Worm (Caenorhabditis elegans) whole organism, late embryonic: ENCODE data around the gene D1054.3.

Source experiments
- C08G9.2 ChIP-seq: sonication (generic microtip); optimal IDR thresholded peaks from 2 replicates; lab custom pipeline; 2016; ENCODE audit warnings: mild to moderate bottlenecking, missing genetic modification characterization, moderate library complexity, missing compliant biosample characterization
- C38D4.7 ChIP-seq: fragments of 200-800 bp; sonication (Bioruptor generic); optimal IDR thresholded peaks from 2 replicates; lab custom pipeline; 2018; ENCODE audit warnings: mild to moderate bottlenecking, missing genetic modification characterization, moderate library complexity, missing compliant biosample characterization
- K09A11.1 ChIP-seq: sonication (generic microtip); optimal IDR thresholded peaks from 2 replicates; lab custom pipeline; 2017; ENCODE audit warnings: antibody characterized with exemption, mild to moderate bottlenecking, missing genetic modification characterization, missing compliant biosample characterization; ENCODE audit not compliant: insufficient read depth
- ahr-1 ChIP-seq: sonication (generic microtip); optimal IDR thresholded peaks from 2 replicates; lab custom pipeline; 2016; ENCODE audit warnings: missing genetic modification characterization, missing compliant biosample characterization
- ama-1 ChIP-seq: fragments of 150-350 bp; optimal IDR thresholded peaks from 2 replicates; lab custom pipeline; 2014
- ceh-14 ChIP-seq: sonication (generic microtip); optimal IDR thresholded peaks from 2 replicates; lab custom pipeline; 2016; ENCODE audit warnings: missing genotype, missing genetic modification characterization, missing compliant biosample characterization
- ceh-18 ChIP-seq: sonication (generic microtip); optimal IDR thresholded peaks from 2 replicates; lab custom pipeline; 2016; ENCODE audit warnings: missing genetic modification characterization, missing compliant biosample characterization
- ceh-2 ChIP-seq: sonication (generic microtip); optimal IDR thresholded peaks from 2 replicates; lab custom pipeline; 2016; ENCODE audit warnings: missing genotype, missing genetic modification characterization, missing compliant biosample characterization
- ceh-24 ChIP-seq: sonication (generic microtip); optimal IDR thresholded peaks from 2 replicates; lab custom pipeline; 2016; ENCODE audit warnings: mild to moderate bottlenecking, missing genetic modification characterization, missing compliant biosample characterization
- ceh-31 ChIP-seq: sonication (generic microtip); optimal IDR thresholded peaks from 2 replicates; lab custom pipeline; 2016; ENCODE audit warnings: missing genetic modification characterization, missing compliant biosample characterization
- ceh-34 ChIP-seq: sonication (generic microtip); optimal IDR thresholded peaks from 2 replicates; lab custom pipeline; 2016; ENCODE audit warnings: mild to moderate bottlenecking, missing genetic modification characterization, missing compliant biosample characterization
- ceh-9 ChIP-seq: sonication (generic microtip); optimal IDR thresholded peaks from 2 replicates; lab custom pipeline; 2016; ENCODE audit warnings: mild to moderate bottlenecking, missing genetic modification characterization, inconsistent platforms, missing compliant biosample characterization
- che-1 ChIP-seq: sonication (generic microtip); optimal IDR thresholded peaks from 2 replicates; lab custom pipeline; 2016; ENCODE audit warnings: mild to moderate bottlenecking, missing genetic modification characterization, missing compliant biosample characterization
- dve-1 ChIP-seq: sonication (generic microtip); optimal IDR thresholded peaks from 2 replicates; lab custom pipeline; 2017; ENCODE audit warnings: antibody characterized with exemption, mild to moderate bottlenecking, missing genetic modification characterization, missing compliant biosample characterization
- elt-2 ChIP-seq: sonication (generic microtip); optimal IDR thresholded peaks from 2 replicates; lab custom pipeline; 2016; ENCODE audit warnings: missing genetic modification reagents, missing genetic modification characterization, missing compliant biosample characterization
- ets-4 ChIP-seq: sonication (generic microtip); optimal IDR thresholded peaks from 2 replicates; lab custom pipeline; 2016; ENCODE audit warnings: missing genetic modification characterization, missing compliant biosample characterization
- eyg-1 ChIP-seq: sonication (generic microtip); optimal IDR thresholded peaks from 2 replicates; lab custom pipeline; 2016; ENCODE audit warnings: missing genotype, missing genetic modification characterization, missing compliant biosample characterization
- fax-1 ChIP-seq: sonication (generic microtip); optimal IDR thresholded peaks from 2 replicates; lab custom pipeline; 2016; ENCODE audit warnings: missing genotype, missing genetic modification characterization, missing compliant biosample characterization
- hlh-15 ChIP-seq: sonication (generic microtip); optimal IDR thresholded peaks from 2 replicates; lab custom pipeline; 2016; ENCODE audit warnings: missing genetic modification characterization, missing compliant biosample characterization
- hlh-30 ChIP-seq: sonication (generic microtip); optimal IDR thresholded peaks from 2 replicates; lab custom pipeline; 2017; ENCODE audit warnings: antibody characterized with exemption, missing genetic modification characterization, missing compliant biosample characterization; ENCODE audit not compliant: insufficient read depth
- hlh-8 ChIP-seq: sonication (generic microtip); optimal IDR thresholded peaks from 2 replicates; lab custom pipeline; 2016; ENCODE audit warnings: missing genotype, missing genetic modification characterization, missing compliant biosample characterization
- lin-11 ChIP-seq: fragments of 200-800 bp; sonication (Bioruptor generic); optimal IDR thresholded peaks from 2 replicates; lab custom pipeline; 2018; ENCODE audit warnings: mild to moderate bottlenecking, missing genetic modification characterization, missing compliant biosample characterization
- mec-3 ChIP-seq: sonication (generic microtip); optimal IDR thresholded peaks from 2 replicates; lab custom pipeline; 2016; ENCODE audit warnings: borderline replicate concordance, missing genetic modification characterization, missing compliant biosample characterization
- nfya-1 ChIP-seq: sonication (generic microtip); optimal IDR thresholded peaks from 2 replicates; lab custom pipeline; 2017; ENCODE audit warnings: missing genetic modification characterization, mild to moderate bottlenecking, missing compliant biosample characterization, antibody characterized with exemption, moderate library complexity
- pag-3 ChIP-seq: sonication (generic microtip); optimal IDR thresholded peaks from 2 replicates; lab custom pipeline; 2016; ENCODE audit warnings: missing compliant biosample characterization, missing genetic modification characterization, borderline replicate concordance
- pha-2 ChIP-seq: sonication (generic microtip); optimal IDR thresholded peaks from 2 replicates; lab custom pipeline; 2017; ENCODE audit warnings: mild to moderate bottlenecking, missing genetic modification characterization, missing compliant biosample characterization
- pqm-1 ChIP-seq: sonication (generic microtip); optimal IDR thresholded peaks from 2 replicates; lab custom pipeline; 2016; ENCODE audit warnings: missing genetic modification characterization, missing compliant biosample characterization
- pros-1 ChIP-seq: fragments of 150-350 bp; optimal IDR thresholded peaks from 2 replicates; lab custom pipeline; 2014; ENCODE audit warnings: missing biosample characterization, missing genetic modification reagents, missing genetic modification characterization
- rnt-1 ChIP-seq: sonication (generic microtip); optimal IDR thresholded peaks from 2 replicates; lab custom pipeline; 2016; ENCODE audit warnings: missing genetic modification characterization, missing compliant biosample characterization
- sox-2 ChIP-seq: fragments of 200-800 bp; sonication (Bioruptor generic); IDR thresholded peaks from 2 replicates; pipeline ENCODE4 v1.3.6; 2022; ENCODE audit warnings: missing genetic modification reagents, missing genetic modification characterization, missing compliant biosample characterization
- tbx-2 ChIP-seq: sonication (generic microtip); optimal IDR thresholded peaks from 2 replicates; lab custom pipeline; 2016; ENCODE audit warnings: missing genetic modification characterization, missing compliant biosample characterization
- tbx-7 ChIP-seq: sonication (generic microtip); optimal IDR thresholded peaks from 2 replicates; lab custom pipeline; 2016; ENCODE audit warnings: missing genotype, missing genetic modification characterization, missing compliant biosample characterization
- unc-55 ChIP-seq: sonication (generic microtip); optimal IDR thresholded peaks from 2 replicates; lab custom pipeline; 2017; ENCODE audit warnings: missing biosample characterization, missing genetic modification reagents, missing genetic modification characterization
- unc-86 ChIP-seq: sonication (generic microtip); optimal IDR thresholded peaks from 2 replicates; lab custom pipeline; 2016; ENCODE audit warnings: missing genetic modification characterization, missing compliant biosample characterization
- zip-5 ChIP-seq: sonication (generic microtip); optimal IDR thresholded peaks from 2 replicates; lab custom pipeline; 2016; ENCODE audit warnings: missing genetic modification characterization, missing compliant biosample characterization

D1054.3 gene

ce11 chrV:10725424-10725951, 45.8 kb upstream of the D1054.3 start:
- no peak for TF ChIP-seq hlh-15
- TF ChIP-seq K09A11.1 (tag; lab: Kevin White, UChicago) = no peak
- no peak for TF ChIP-seq pha-2 (tag; lab: Kevin White, UChicago)
- no peak for TF ChIP-seq C08G9.2 (tag; lab: Kevin White, UChicago)
- TF ChIP-seq pros-1 (tag; lab: Kevin White, UChicago) = no peak
- TF ChIP-seq lin-11 (tag; lab: Kevin White, UChicago) = no peak
- TF ChIP-seq ahr-1 (tag; lab: Kevin White, UChicago) = no peak
- TF ChIP-seq C38D4.7 (GFP tag; lab: Kevin White, UChicago) = no peak
- TF ChIP-seq, all 69 proteins: peak for 0

ce11 chrV:10726691-10727090, 44.6 kb upstream of the D1054.3 start:
- no peak for TF ChIP-seq ceh-34 (tag; lab: Kevin White, UChicago)
- TF ChIP-seq elt-2 (tag; lab: Kevin White, UChicago) = peak; percentile 88

- peak; percentile 92 for TF ChIP-seq unc-55
- TF ChIP-seq che-1 = no peak
- TF ChIP-seq nfya-1 (tag; lab: Kevin White, UChicago) = peak; percentile 32
- peak; percentile 19 for TF ChIP-seq rnt-1 (tag; lab: Kevin White, UChicago)
- TF ChIP-seq unc-86 = no peak
- TF ChIP-seq ceh-18 (tag; lab: Kevin White, UChicago) = peak; percentile 73
- TF ChIP-seq tbx-7 (tag; lab: Kevin White, UChicago) = no peak
- TF ChIP-seq hlh-8 (tag; lab: Kevin White, UChicago) = no peak
- TF ChIP-seq ceh-31 (tag; lab: Kevin White, UChicago) = no peak
- no peak for TF ChIP-seq C08G9.2 (tag; lab: Kevin White, UChicago)
- TF ChIP-seq ama-1 = no peak
- TF ChIP-seq ceh-9 = no peak
- TF ChIP-seq ceh-24 = no peak
Measured at ce11 chrV:10727651-10728050, 43.6 kb upstream of the D1054.3 start.

ce11 chrV:10729456-10729904, 41.8 kb upstream of the D1054.3 start:
- TF ChIP-seq dve-1 (tag; lab: Kevin White, UChicago) = peak; percentile 66
- TF ChIP-seq hlh-30 (tag; lab: Kevin White, UChicago) = peak; percentile 7
- no peak for TF ChIP-seq mec-3
- peak; percentile 45 for TF ChIP-seq elt-2 (tag; lab: Kevin White, UChicago)
- peak; percentile 21 for TF ChIP-seq pqm-1
- TF ChIP-seq C08G9.2 (tag; lab: Kevin White, UChicago) = no peak

- TF ChIP-seq ets-4 (no peak), unc-55 (peak; percentile 47)
Measured at ce11 chrV:10730824-10731416, 40.3 kb upstream of the D1054.3 start.

- TF ChIP-seq eyg-1 = no peak
- no peak for TF ChIP-seq ahr-1 (tag; lab: Kevin White, UChicago)
- peak; percentile 94 for TF ChIP-seq elt-2 (tag; lab: Kevin White, UChicago)
- TF ChIP-seq, all 69 proteins: peak for 1
Measured at ce11 chrV:10731989-10732472, 39.2 kb upstream of the D1054.3 start, which contains the start of gene T28B11.1. T28B11.1 (minus strand) TSS chrV:10732422.

ce11 chrV:10736756-10737155, 34.5 kb upstream of the D1054.3 start, which contains the start of the genes mre-11 and wdr-5.3:
mre-11 (minus strand) TSS chrV:10736868.
wdr-5.3 (plus strand) TSS chrV:10737116.
- peak; percentile 74 for TF ChIP-seq C08G9.2 (tag; lab: Kevin White, UChicago)
- peak; percentile 57 for TF ChIP-seq tbx-2 (tag; lab: Kevin White, UChicago)
- TF ChIP-seq zip-5 (tag; lab: Kevin White, UChicago) = peak; percentile 21
- TF ChIP-seq ets-4 = peak; percentile 28
- peak; percentile 59 for TF ChIP-seq ceh-31 (tag; lab: Kevin White, UChicago)
- peak; percentile 34 for TF ChIP-seq tbx-7 (tag; lab: Kevin White, UChicago)
- peak; percentile 53 for TF ChIP-seq ceh-2 (tag; lab: Kevin White, UChicago)
- no peak for TF ChIP-seq sox-2 (GFP tag; lab: Robert Waterston, UW)
- TF ChIP-seq fax-1 (tag; lab: Kevin White, UChicago) = peak; percentile 29
- TF ChIP-seq ceh-14 (tag; lab: Kevin White, UChicago) = no peak
- no peak for TF ChIP-seq elt-2 (tag; lab: Kevin White, UChicago)
- TF ChIP-seq pag-3 = no peak
- TF ChIP-seq dve-1 (tag; lab: Kevin White, UChicago) = no peak
